Worm (Caenorhabditis elegans) whole organism, L1 larva: ENCODE results near the gene C50F4.1.

Source experiments
- C04F5.9 ChIP-seq: sonication (generic microtip); optimal IDR thresholded peaks from 2 replicates; lab custom pipeline; 2016; ENCODE audit warnings: missing genetic modification characterization, missing compliant biosample characterization
- C16A3.4 ChIP-seq: fragments of 150-350 bp; optimal IDR thresholded peaks from 2 replicates; lab custom pipeline; 2014; ENCODE audit warnings: missing biosample characterization, missing genetic modification characterization
- C34B4.2 ChIP-seq: sonication (generic microtip); optimal IDR thresholded peaks from 2 replicates; lab custom pipeline; 2017; ENCODE audit warnings: mild to moderate bottlenecking, missing genetic modification characterization, missing compliant biosample characterization
- Y116A8C.19 ChIP-seq: sonication (generic microtip); optimal IDR thresholded peaks from 2 replicates; lab custom pipeline; 2016; ENCODE audit warnings: missing compliant biosample characterization, missing genetic modification characterization, borderline replicate concordance
- alr-1 ChIP-seq: fragments of 200-800 bp; sonication (Bioruptor generic); optimal IDR thresholded peaks from 2 replicates; lab custom pipeline; 2018; ENCODE audit warnings: borderline replicate concordance, mild to moderate bottlenecking, missing genetic modification characterization, missing compliant biosample characterization
- ceh-63 ChIP-seq: fragments of 200-800 bp; sonication (Bioruptor generic); optimal IDR thresholded peaks from 2 replicates; lab custom pipeline; 2018; ENCODE audit warnings: mild to moderate bottlenecking, missing genetic modification characterization, missing compliant biosample characterization
- ceh-8 ChIP-seq: fragments of 200-800 bp; sonication (Bioruptor generic); optimal IDR thresholded peaks from 2 replicates; lab custom pipeline; 2018; ENCODE audit warnings: mild to moderate bottlenecking, missing genetic modification characterization, moderate library complexity, missing compliant biosample characterization
- ceh-82 ChIP-seq, 3 experiments: fragments of 150-350 bp in 1 of 3; sonication (generic microtip) in 2 of 3; optimal IDR thresholded peaks; 2 replicates each; lab custom pipeline; 2014 to 2017; ENCODE audit warnings: missing biosample characterization in 3 of 3, missing genetic modification characterization in 3 of 3
- ceh-88 ChIP-seq: fragments of 200-800 bp; sonication (Bioruptor generic); IDR thresholded peaks from 2 replicates; pipeline ENCODE4 v1.3.6; 2022; ENCODE audit warnings: missing genetic modification characterization, missing compliant biosample characterization
- ces-1 ChIP-seq: fragments of 150-350 bp; optimal IDR thresholded peaks from 2 replicates; lab custom pipeline; 2014; ENCODE audit warnings: missing biosample characterization, missing genetic modification reagents, missing genetic modification characterization
- dpl-1 ChIP-seq, 3 experiments: fragments of 150-350 bp in 2 of 3; sonication (generic microtip) in 1 of 3; optimal IDR thresholded peaks; 2 replicates each; lab custom pipeline; 2014 to 2017; ENCODE audit warnings: missing biosample characterization in 3 of 3, missing genetic modification characterization in 3 of 3, missing genetic modification reagents in 3 of 3
- efl-1 ChIP-seq, 4 experiments: fragments of 150-350 bp; optimal IDR thresholded peaks in 3 of 4; peaks in 1 of 4; 1 replicate in 1 of 4; 2 replicates in 3 of 4; lab custom pipeline; 2014; ENCODE audit warnings: missing biosample characterization in 2 of 4, missing genetic modification characterization in 2 of 4, missing genetic modification reagents in 2 of 4
- efl-3 ChIP-seq: fragments of 200-800 bp; sonication (Bioruptor generic); optimal IDR thresholded peaks from 2 replicates; lab custom pipeline; 2018; ENCODE audit warnings: mild to moderate bottlenecking, missing genetic modification characterization, missing compliant biosample characterization
- egl-13 ChIP-seq: sonication (generic microtip); optimal IDR thresholded peaks from 2 replicates; lab custom pipeline; 2016; ENCODE audit warnings: missing genotype, missing genetic modification reagents, missing genetic modification characterization, missing compliant biosample characterization
- egl-27 ChIP-seq, 2 experiments: fragments of 150-350 bp in 1 of 2; sonication (generic microtip); optimal IDR thresholded peaks; 3 replicates each; lab custom pipeline; 2017 to 2018; ENCODE audit warnings: missing biosample characterization in 2 of 2, missing genetic modification characterization in 2 of 2, missing genetic modification reagents in 2 of 2
- elt-3 ChIP-seq, 6 experiments: fragments of 150-350 bp in 1 of 6; sonication (generic microtip); optimal IDR thresholded peaks; 2 replicates each; lab custom pipeline; 2017 to 2018; ENCODE audit warnings: missing biosample characterization in 6 of 6, missing genetic modification characterization in 6 of 6, inconsistent platforms in 1 of 6
- fkh-10 ChIP-seq: sonication (generic microtip); optimal IDR thresholded peaks from 2 replicates; lab custom pipeline; 2017; ENCODE audit warnings: missing biosample characterization, missing genetic modification reagents, missing genetic modification characterization
- fkh-4 ChIP-seq: sonication (generic microtip); optimal IDR thresholded peaks from 2 replicates; lab custom pipeline; 2016; ENCODE audit warnings: missing compliant biosample characterization, missing genetic modification characterization, borderline replicate concordance
- fkh-8 ChIP-seq: sonication (generic microtip); optimal IDR thresholded peaks from 2 replicates; lab custom pipeline; 2016; ENCODE audit warnings: mild to moderate bottlenecking, missing genetic modification characterization, missing compliant biosample characterization
- hlh-17 ChIP-seq: fragments of 200-800 bp; sonication (Bioruptor generic); optimal IDR thresholded peaks from 2 replicates; lab custom pipeline; 2018; ENCODE audit warnings: missing genetic modification characterization, mild to moderate bottlenecking, missing compliant biosample characterization, moderate library complexity, borderline replicate concordance
- hlh-4 ChIP-seq: sonication (generic microtip); optimal IDR thresholded peaks from 2 replicates; lab custom pipeline; 2016; ENCODE audit warnings: mild to moderate bottlenecking, missing genetic modification characterization, missing compliant biosample characterization
- irx-1 ChIP-seq: sonication (generic microtip); optimal IDR thresholded peaks from 2 replicates; lab custom pipeline; 2016; ENCODE audit warnings: missing genetic modification characterization, missing compliant biosample characterization
- jun-1 ChIP-seq: fragments of 150-350 bp; optimal IDR thresholded peaks from 2 replicates; lab custom pipeline; 2014; ENCODE audit warnings: missing biosample characterization, missing genetic modification reagents, missing genetic modification characterization
- lin-14 ChIP-seq: fragments of 200-800 bp; sonication (Bioruptor generic); optimal IDR thresholded peaks from 2 replicates; lab custom pipeline; 2018; ENCODE audit warnings: mild to moderate bottlenecking, missing genetic modification characterization, moderate library complexity, missing compliant biosample characterization
- lsy-2 ChIP-seq, 2 experiments: fragments of 150-350 bp; optimal IDR thresholded peaks; 2 replicates each; lab custom pipeline; 2014; ENCODE audit warnings: missing biosample characterization in 2 of 2, missing genetic modification characterization in 2 of 2
- mdl-1 ChIP-seq, 2 experiments: fragments of 150-350 bp; optimal IDR thresholded peaks; 2 replicates each; lab custom pipeline; 2014 to 2017; ENCODE audit warnings: missing biosample characterization in 2 of 2, missing genetic modification characterization in 2 of 2, inconsistent platforms in 1 of 2
- mef-2 ChIP-seq: fragments of 150-350 bp; optimal IDR thresholded peaks from 2 replicates; lab custom pipeline; 2014; ENCODE audit warnings: missing biosample characterization, missing genetic modification characterization
- mep-1 ChIP-seq: fragments of 150-350 bp; optimal IDR thresholded peaks from 2 replicates; lab custom pipeline; 2014; ENCODE audit warnings: missing biosample characterization, missing genetic modification characterization
- nhr-12 ChIP-seq: sonication (generic microtip); optimal IDR thresholded peaks from 2 replicates; lab custom pipeline; 2017; ENCODE audit warnings: missing biosample characterization, missing genetic modification characterization
- nhr-19 ChIP-seq: fragments of 200-800 bp; sonication (Bioruptor generic); conservative IDR thresholded peaks from 2 replicates; pipeline ENCODE4 v1.3.6; 2022; ENCODE audit warnings: missing genetic modification characterization, missing compliant biosample characterization
- nhr-20 ChIP-seq: sonication (generic microtip); optimal IDR thresholded peaks from 2 replicates; lab custom pipeline; 2016; ENCODE audit warnings: mild to moderate bottlenecking, missing genetic modification characterization, missing compliant biosample characterization
- nhr-237 ChIP-seq: fragments of 150-350 bp; optimal IDR thresholded peaks from 2 replicates; lab custom pipeline; 2014; ENCODE audit warnings: missing biosample characterization, missing genetic modification characterization
- nhr-47 ChIP-seq: sonication (generic microtip); optimal IDR thresholded peaks from 2 replicates; lab custom pipeline; 2016; ENCODE audit warnings: mild to moderate bottlenecking, missing genetic modification characterization, moderate library complexity, missing compliant biosample characterization
- nhr-71 ChIP-seq: sonication (generic microtip); optimal IDR thresholded peaks from 2 replicates; lab custom pipeline; 2016; ENCODE audit warnings: mild to moderate bottlenecking, missing genetic modification characterization, moderate library complexity, missing compliant biosample characterization
- nhr-76 ChIP-seq: sonication (generic microtip); optimal IDR thresholded peaks from 2 replicates; lab custom pipeline; 2017; ENCODE audit warnings: missing biosample characterization, missing genetic modification characterization
- nhr-77 ChIP-seq: fragments of 150-350 bp; optimal IDR thresholded peaks from 2 replicates; lab custom pipeline; 2014; ENCODE audit warnings: missing biosample characterization, missing genetic modification characterization
- nhr-85 ChIP-seq: sonication (generic microtip); peaks from one replicate; lab custom pipeline; 2016; ENCODE audit warnings: missing genetic modification characterization, inconsistent platforms, missing compliant biosample characterization
- pag-3 ChIP-seq: sonication (generic microtip); optimal IDR thresholded peaks from 2 replicates; lab custom pipeline; 2017; ENCODE audit warnings: missing genetic modification characterization, mild to moderate bottlenecking, missing compliant biosample characterization, antibody characterized with exemption, borderline replicate concordance; ENCODE audit not compliant: insufficient read depth
- pax-3 ChIP-seq: fragments of 200-800 bp; sonication (Bioruptor generic); optimal IDR thresholded peaks from 2 replicates; lab custom pipeline; 2018; ENCODE audit warnings: mild to moderate bottlenecking, missing genetic modification characterization, moderate library complexity, missing compliant biosample characterization
- rnt-1 ChIP-seq: sonication (generic microtip); optimal IDR thresholded peaks from 2 replicates; lab custom pipeline; 2016; ENCODE audit warnings: mild to moderate bottlenecking, missing genetic modification characterization, moderate library complexity, missing compliant biosample characterization
- snpc-4 ChIP-seq: fragments of 150-350 bp; optimal IDR thresholded peaks from 2 replicates; lab custom pipeline; 2014; ENCODE audit warnings: missing biosample characterization, missing genetic modification characterization
- snu-23 ChIP-seq: sonication (generic microtip); optimal IDR thresholded peaks from 2 replicates; lab custom pipeline; 2016; ENCODE audit warnings: missing genetic modification characterization, missing compliant biosample characterization
- swsn-7 ChIP-seq: sonication (generic microtip); optimal IDR thresholded peaks from 2 replicates; lab custom pipeline; 2016; ENCODE audit warnings: missing genetic modification characterization, missing compliant biosample characterization
- tbx-2 ChIP-seq: sonication (generic microtip); optimal IDR thresholded peaks from 2 replicates; lab custom pipeline; 2016; ENCODE audit warnings: missing genetic modification characterization, missing compliant biosample characterization
- unc-130 ChIP-seq: fragments of 150-350 bp; optimal IDR thresholded peaks from 2 replicates; lab custom pipeline; 2017; ENCODE audit warnings: missing biosample characterization, missing genetic modification characterization, inconsistent platforms
- unc-30 ChIP-seq: sonication (generic microtip); optimal IDR thresholded peaks from 2 replicates; lab custom pipeline; 2017; ENCODE audit warnings: missing biosample characterization, missing genetic modification characterization
- unc-62 ChIP-seq: fragments of 150-350 bp; optimal IDR thresholded peaks from 2 replicates; lab custom pipeline; 2014; ENCODE audit warnings: missing biosample characterization, missing genetic modification reagents, missing genetic modification characterization
- unc-86 ChIP-seq: sonication (generic microtip); optimal IDR thresholded peaks from 2 replicates; lab custom pipeline; 2016; ENCODE audit warnings: missing genetic modification characterization, missing compliant biosample characterization
- unc-98 ChIP-seq: fragments of 200-800 bp; sonication (Bioruptor generic); IDR thresholded peaks from 2 replicates; pipeline ENCODE4 v1.3.6; 2022; ENCODE audit warnings: missing genetic modification characterization, missing compliant biosample characterization
- vab-15 ChIP-seq: sonication (generic microtip); optimal IDR thresholded peaks from 2 replicates; lab custom pipeline; 2017; ENCODE audit warnings: missing genotype, mild to moderate bottlenecking, missing genetic modification characterization, missing compliant biosample characterization
- zip-4 ChIP-seq: fragments of 200-800 bp; sonication (Bioruptor generic); optimal IDR thresholded peaks from 2 replicates; lab custom pipeline; 2018; ENCODE audit warnings: mild to moderate bottlenecking, missing genetic modification characterization, moderate library complexity, missing compliant biosample characterization
- ztf-11 ChIP-seq, 2 experiments: sonication (generic microtip); optimal IDR thresholded peaks; 2 replicates each; lab custom pipeline; 2016 to 2017; ENCODE audit warnings: missing genetic modification characterization in 2 of 2, missing biosample characterization in 1 of 2, missing compliant biosample characterization in 1 of 2

C50F4.1 gene

DNA sequence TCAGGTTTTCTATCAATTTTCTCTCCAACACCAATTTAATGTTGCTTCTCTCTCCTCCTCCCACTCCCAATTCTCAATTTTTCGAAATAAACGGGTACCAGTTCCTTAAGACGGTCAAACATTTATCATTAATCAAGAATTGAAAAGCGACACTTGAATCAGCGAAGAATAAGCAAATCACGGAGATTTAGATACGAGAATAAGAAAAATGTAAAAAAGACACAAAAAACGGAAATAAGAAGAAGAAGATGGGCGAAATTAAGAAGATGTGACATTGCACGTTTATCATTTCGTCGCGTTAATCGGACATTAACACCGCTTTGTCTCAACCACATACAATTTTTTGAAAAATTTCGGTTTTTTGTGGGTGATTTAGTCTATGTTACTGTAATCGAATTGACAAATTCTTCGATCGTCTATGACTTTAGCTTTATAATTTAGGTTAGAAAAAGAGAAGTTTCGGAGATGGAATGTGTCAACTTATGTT lies 22.1 kb upstream of the C50F4.1 start, which contains the start of gene haao-1:
Gene haao-1 (plus strand): TSS at position 437 of the 487 bp plus-strand sequence.
- TF ChIP-seq nhr-237 (tag; lab: Kevin White, UChicago) (no peak), efl-1 (optimal IDR thresholded peaks at IDR 0.05; lab: Kevin White, UChicago) (no peak), efl-1 (GFP tag; optimal IDR thresholded peaks at IDR 0.05 in 1 of 2; lab: Kevin White, UChicago) (no peak), swsn-7 (tag; lab: Kevin White, UChicago) (no peak), egl-13 (tag; lab: Kevin White, UChicago) (no peak), dpl-1 (GFP tag; optimal IDR thresholded peaks at IDR 0.05; lab: Kevin White, UChicago) (no peak), ceh-82 (tag; optimal IDR thresholded peaks at IDR 0.05; lab: Kevin White, UChicago) (no peak), nhr-19 (GFP tag; lab: Robert Waterston, UW) (no peak), pax-3 (no peak), ceh-88 (GFP tag; lab: Robert Waterston, UW) (no peak), nhr-47 (tag; lab: Kevin White, UChicago) (no peak), C16A3.4 (tag; lab: Kevin White, UChicago) (no peak), nhr-85 (tag; lab: Kevin White, UChicago) (peak; percentile 77), mef-2 (no peak), snu-23 (GFP tag; lab: Kevin White, UChicago) (no peak), ceh-8 (GFP tag; lab: Kevin White, UChicago) (no peak), egl-27 (tag; optimal IDR thresholded peaks at IDR 0.05; lab: Kevin White, UChicago) (no peak), nhr-20 (tag; lab: Kevin White, UChicago) (peak; percentile 20), rnt-1 (no peak), ceh-63 (no peak), tbx-2 (tag; lab: Kevin White, UChicago) (peak; percentile 23), lsy-2 (tag; optimal IDR thresholded peaks at IDR 0.05; lab: Kevin White, UChicago) (no peak), C04F5.9 (tag; lab: Kevin White, UChicago) (no peak), elt-3 (tag; optimal IDR thresholded peaks at IDR 0.05; lab: Kevin White, UChicago) (peak in 1 of 6 experiments; percentile 57), ztf-11 (tag; optimal IDR thresholded peaks at IDR 0.05; lab: Kevin White, UChicago) (no peak), unc-86 (tag; lab: Kevin White, UChicago) (no peak), alr-1 (tag; lab: Kevin White, UChicago) (no peak), unc-130 (tag; lab: Kevin White, UChicago) (no peak), mep-1 (tag; lab: Kevin White, UChicago) (peak; percentile 30), fkh-4 (tag; lab: Kevin White, UChicago) (no peak), jun-1 (tag; lab: Kevin White, UChicago) (no peak), vab-15 (tag; lab: Kevin White, UChicago) (no peak), ces-1 (no peak), fkh-10 (GFP tag; lab: Kevin White, UChicago) (no peak), C34B4.2 (tag; lab: Kevin White, UChicago) (no peak), lin-14 (GFP tag; lab: Kevin White, UChicago) (peak; percentile 57), nhr-76 (tag; lab: Kevin White, UChicago) (no peak), irx-1 (no peak), unc-98 (no peak), nhr-12 (no peak), pag-3 (no peak), snpc-4 (no peak), unc-62 (no peak), zip-4 (GFP tag; lab: Kevin White, UChicago) (no peak), Y116A8C.19 (tag; lab: Kevin White, UChicago) (no peak), mdl-1 (tag; optimal IDR thresholded peaks at IDR 0.05; lab: Kevin White, UChicago) (no peak), hlh-17 (GFP tag; lab: Kevin White, UChicago) (no peak), efl-3 (no peak), hlh-4 (no peak), nhr-71 (tag; lab: Kevin White, UChicago) (peak; percentile 36), nhr-77 (tag; lab: Kevin White, UChicago) (no peak), unc-30 (no peak), fkh-8 (tag; lab: Kevin White, UChicago) (no peak)
